Fruit fly (Drosophila melanogaster) S2 (cell line): Measurements from ENCODE around the gene atms.

ENCODE experiments used
- CG8478 ChIP-seq: fragments of >200 bp; optimal IDR thresholded peaks from 2 replicates; lab custom pipeline; 2018
- CTCF ChIP-seq, 2 experiments: fragments of >200 bp; optimal IDR thresholded peaks; 2 replicates each; lab custom pipeline; 2018

dm6 chr3R:4798025-4798424, 48.2 kb downstream of the atms start:
- TF ChIP-seq CG8478 = no peak
- TF ChIP-seq CTCF (optimal IDR thresholded peaks at IDR 0.05; lab: Kevin White, UChicago) = no peak
